Fruit fly (Drosophila melanogaster) ovary, adult (tissue): ENCODE data around the gene osa.

ENCODE experiments used
- CG17801 ChIP-seq: fragments of 200-800 bp; optimal IDR thresholded peaks from 2 replicates; lab custom pipeline; 2019; ENCODE audit warnings: missing biosample characterization, mild to moderate bottlenecking, missing genetic modification characterization, moderate library complexity; ENCODE audit not compliant: partially characterized antibody

The osa gene

DNA sequence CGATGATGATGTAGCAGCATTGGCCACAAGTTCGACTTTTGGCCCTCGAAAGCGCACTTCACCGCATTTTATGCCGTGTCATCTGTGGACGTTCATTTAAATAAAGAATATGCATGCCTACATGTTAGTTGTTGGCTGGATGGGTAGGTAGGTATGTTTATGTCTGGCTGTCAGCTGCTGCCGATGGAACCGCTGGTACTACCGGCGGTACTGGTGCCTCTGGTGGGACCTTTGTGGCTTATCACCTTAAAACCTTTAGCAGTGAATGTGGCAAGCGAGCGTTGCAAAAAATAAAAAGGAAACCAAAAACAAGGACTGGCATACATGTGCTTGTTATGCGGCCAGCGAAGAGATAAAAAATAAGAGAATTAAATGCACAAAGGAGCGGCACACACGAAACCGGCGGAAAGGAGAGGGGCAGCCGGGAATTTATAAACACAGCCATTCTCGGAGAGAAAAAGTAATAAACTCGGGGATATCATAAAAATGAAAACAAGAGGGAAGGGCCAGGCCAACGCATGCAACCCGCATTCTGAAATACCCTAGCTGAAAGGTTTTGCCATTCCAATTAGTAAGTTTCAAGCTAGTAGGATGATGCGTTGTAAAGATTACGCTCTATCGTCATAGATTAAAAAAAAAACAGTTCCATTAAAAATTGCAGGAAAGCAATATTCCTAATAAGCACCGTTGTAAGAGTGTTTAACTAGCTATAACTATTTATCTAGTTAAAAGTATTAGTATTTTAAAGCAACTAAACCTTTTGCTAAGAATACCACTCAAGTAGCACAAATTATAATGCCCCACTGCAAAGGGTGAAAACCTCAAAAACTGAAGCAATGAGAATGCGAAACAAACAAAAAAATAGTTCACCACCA, 15.9 kb downstream of the osa start:
- no peak for TF ChIP-seq CG17801 (GFP tag; lab: Kevin White, UChicago)

DNA sequence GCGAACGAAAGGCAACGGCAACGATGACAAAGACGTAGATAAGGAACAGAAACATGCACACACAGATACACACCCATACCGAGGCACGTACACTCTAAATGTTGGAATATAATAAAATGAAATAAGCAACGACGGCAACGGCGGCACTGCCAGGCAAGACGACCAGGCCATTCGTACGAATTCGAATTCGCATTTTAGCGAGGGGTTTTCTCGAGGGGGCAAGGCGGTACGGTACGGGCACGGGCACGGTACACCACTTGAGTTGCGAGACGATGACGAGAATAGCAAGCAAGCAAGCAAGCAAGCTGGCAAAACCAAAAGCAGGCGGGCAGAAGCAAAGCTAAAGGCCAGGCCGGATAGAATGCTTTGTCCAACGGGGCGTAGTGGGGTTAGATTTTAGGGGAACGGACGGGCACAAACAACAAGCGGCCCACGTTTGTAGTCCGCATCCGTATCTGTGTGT, 17.0 kb downstream of the osa start:
- TF ChIP-seq CG17801 (GFP tag; lab: Kevin White, UChicago) = no peak

DNA sequence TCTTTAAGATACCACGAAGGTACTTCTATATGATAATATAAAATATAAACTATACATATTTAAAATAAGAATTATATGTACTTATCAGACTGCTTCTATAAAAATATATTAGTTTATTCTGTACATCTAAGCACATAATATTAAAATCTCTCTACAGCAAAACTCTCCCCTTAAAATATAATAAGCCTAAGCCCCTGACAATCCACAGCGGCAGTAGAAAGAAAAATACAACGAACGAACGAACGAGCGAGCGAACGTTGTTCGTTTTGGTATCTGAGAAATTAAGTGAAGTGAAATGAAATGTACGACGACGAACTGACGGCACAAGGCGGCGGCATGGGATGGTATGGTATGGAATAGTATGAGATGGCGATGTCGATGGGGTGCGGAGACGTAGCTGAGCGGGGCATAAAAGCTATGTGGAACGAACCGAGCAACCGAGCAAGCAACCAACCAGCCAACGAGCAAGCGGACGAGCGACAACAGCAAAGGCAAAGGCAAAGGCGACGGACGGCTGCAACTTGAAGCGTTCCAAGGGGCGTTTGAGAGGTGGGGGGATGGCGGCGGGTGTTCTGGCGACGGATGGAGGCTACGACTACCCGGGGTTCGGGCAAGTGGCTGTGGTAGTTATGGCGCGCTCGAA, 17.5 kb downstream of the osa start:
- peak; percentile 99 for TF ChIP-seq CG17801 (GFP tag; lab: Kevin White, UChicago)

dm6 chr3R:17699891-17700487, 18.2 kb downstream of the osa start:
- no peak for TF ChIP-seq CG17801 (GFP tag; lab: Kevin White, UChicago)

dm6 chr3R:17686875-17687274, 31.3 kb downstream of the osa start, which contains the start of gene CG31249:
Gene CG31249, minus strand, starts transcription at chr3R:17687071.
- no peak for TF ChIP-seq CG17801 (GFP tag; lab: Kevin White, UChicago)

DNA sequence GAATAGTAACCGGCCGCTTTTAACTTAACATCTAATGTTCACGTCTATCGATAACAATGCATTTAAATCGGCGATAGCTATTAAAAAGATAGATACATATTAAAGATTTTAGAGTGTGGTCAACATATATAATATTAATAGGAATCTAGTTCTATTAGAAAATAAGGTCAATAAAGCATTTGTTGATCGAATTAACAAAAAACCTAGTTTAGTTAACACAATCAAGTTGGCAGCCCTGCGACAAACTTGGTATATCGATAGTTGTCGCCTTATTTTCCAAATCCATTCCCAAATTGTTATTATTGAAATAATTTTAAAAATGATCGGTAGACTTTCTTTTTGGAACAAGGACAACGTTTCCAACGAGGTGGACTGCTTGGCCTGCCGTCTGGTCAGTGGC, 33.3 kb downstream of the osa start, which contains the start of the genes CG31251 and CG31360:
TSS of gene CG31251 (minus strand) at position 62 of the 400 bp plus-strand sequence.
TSS of gene CG31360 (plus strand) at position 244 of the 400 bp plus-strand sequence.
- peak; percentile 1 for TF ChIP-seq CG17801 (GFP tag; lab: Kevin White, UChicago)

dm6 chr3R:17682244-17682773, 35.8 kb downstream of the osa start, which contains the start of the genes alt and CG7655:
Gene alt, minus strand, starts transcription at chr3R:17682515.
Gene CG7655, plus strand, starts transcription at chr3R:17682669.
- peak; percentile 30 for TF ChIP-seq CG17801 (GFP tag; lab: Kevin White, UChicago)

DNA sequence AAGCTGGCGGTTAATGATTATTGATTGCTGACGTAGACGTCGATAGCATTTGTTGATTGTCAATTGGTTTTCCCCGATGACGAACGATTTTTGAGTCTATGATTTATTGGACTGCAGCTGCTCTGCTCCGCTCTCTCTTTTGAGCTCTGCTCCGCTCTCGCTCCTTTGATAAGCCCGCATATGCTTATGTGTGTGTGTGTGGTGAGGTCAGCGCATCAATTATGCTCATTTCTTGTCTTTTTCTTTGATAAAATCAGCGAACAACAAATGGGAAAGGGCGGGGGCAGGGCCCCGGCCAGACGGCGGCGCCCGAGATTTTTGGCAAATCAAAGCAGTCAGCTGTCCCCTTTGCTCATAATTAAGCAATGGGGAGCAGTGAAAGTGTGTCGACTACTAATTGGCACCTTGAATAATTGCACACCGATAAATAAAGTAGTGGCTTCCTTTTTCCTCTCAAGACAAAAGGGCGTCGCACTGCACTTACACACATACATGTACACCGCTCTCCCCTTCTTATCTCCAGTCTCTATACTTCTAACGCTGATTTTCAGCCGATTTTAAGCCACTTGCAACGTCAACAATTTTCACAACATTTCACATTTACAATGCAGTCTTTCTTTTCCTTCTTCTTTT, 36.4 kb downstream of the osa start:
- no peak for TF ChIP-seq CG17801 (GFP tag; lab: Kevin White, UChicago)

dm6 chr3R:17680639-17681302, 37.4 kb downstream of the osa start:
- TF ChIP-seq CG17801 (GFP tag; lab: Kevin White, UChicago) = no peak

DNA sequence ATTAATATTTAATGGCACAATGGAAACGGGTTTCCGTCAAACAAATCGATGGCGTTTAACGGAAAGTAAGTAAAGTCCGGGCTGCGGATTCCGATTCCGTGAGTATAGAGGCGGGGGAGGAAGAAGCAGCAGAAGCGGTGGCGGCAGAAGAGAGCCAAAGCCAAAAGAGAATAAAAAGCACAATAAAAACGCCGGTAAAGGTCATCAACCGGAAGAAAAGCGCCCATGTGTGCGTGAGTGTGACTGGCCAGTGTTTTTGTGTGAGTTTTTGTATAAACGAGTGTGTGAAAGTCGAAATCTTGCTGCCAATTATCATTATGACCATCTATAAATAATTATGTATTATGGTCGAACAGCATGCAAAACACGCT, 37.9 kb downstream of the osa start:
- no peak for TF ChIP-seq CG17801 (GFP tag; lab: Kevin White, UChicago)

DNA sequence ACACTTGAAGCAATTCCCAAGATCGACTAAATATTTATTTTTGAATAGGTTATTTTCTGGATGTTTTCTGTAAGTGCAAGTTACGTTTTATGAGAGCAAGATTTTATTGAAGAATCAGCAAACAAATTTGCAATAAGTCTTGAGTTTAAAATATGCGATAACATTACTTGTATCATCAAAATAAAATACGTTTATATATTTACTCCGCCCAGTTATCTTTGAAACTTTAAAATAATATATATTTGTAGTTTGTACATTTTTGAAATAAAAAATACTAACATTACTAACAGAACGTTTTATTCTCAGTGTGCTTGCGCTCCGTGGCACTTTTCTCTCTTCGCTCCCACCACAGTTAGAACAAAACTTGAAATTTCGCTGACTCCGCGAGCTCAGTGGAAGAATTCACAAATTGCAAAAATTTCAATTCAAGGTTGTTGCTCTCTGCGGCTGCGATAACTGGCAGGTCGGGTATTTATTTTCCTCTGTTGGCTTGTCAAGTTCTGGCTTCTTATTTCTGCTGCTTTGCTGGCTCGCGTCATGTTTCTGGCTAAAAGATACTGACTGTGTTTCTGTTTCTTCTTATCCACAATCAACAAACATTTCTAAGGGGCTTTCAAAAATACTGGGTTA, 38.7 kb downstream of the osa start:
- peak; percentile 90 for TF ChIP-seq CG17801 (GFP tag; lab: Kevin White, UChicago)

- TF ChIP-seq CG17801 (GFP tag; lab: Kevin White, UChicago) = peak; percentile 4
Observed at dm6 chr3R:17678138-17678873, 39.8 kb downstream of the osa start.

DNA sequence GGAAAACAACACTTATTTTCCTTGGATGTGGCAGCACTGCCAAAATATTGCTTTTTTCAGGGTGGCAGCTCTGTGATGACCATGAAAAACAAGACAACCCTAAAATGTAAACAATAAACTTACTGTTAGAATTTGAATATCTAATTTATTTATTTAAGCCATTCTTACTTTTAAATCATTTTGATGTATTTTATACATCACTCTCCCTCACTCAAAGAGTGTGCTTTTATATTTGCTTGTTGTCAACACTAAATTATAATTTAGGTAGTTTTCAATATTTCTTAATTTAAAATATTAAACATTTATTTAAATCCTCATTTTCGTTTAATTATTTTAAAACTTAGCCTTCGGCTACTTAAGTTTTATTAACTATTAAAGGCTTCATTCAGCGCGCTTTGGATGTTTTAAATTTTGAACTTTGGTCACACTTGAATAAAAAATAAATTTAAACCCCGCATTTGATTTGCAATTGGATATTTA, 47.3 kb downstream of the osa start, which contains the start of the genes CG7523 and Mps1:
TSS of gene CG7523 (minus strand) at position 39 of the 480 bp plus-strand sequence.
TSS of gene Mps1 (plus strand) at position 415 of the 480 bp plus-strand sequence.
- TF ChIP-seq CG17801 (GFP tag; lab: Kevin White, UChicago) = no peak
